Fruit fly (Drosophila melanogaster): ENCODE results near the gene fal.

Gene fal

dm6 chr3L:19337398-19338086 is 43.2 kb downstream of the fal start, which contains the start of gene pip (continued):
- no peak for TF ChIP-seq net (GFP tag; optimal IDR thresholded peaks at IDR 0.05)
- TF ChIP-seq Sox14 (GFP tag; optimal IDR thresholded peaks at IDR 0.05): no peak
- TF ChIP-seq Lpt (GFP tag; optimal IDR thresholded peaks at IDR 0.05): no peak
- no peak for TF ChIP-seq CG8632 (GFP tag; optimal IDR thresholded peaks at IDR 0.05)
- TF ChIP-seq CG8119 (GFP tag; IDR thresholded peaks at IDR 0.05): peak; percentile 28; the same call in 1 of the 3 replicates
- TF ChIP-seq eg (GFP tag; IDR thresholded peaks at IDR 0.05): peak; percentile 35; the same call in 1 of the 3 replicates
- no peak for TF ChIP-seq Gug (GFP tag; IDR thresholded peaks at IDR 0.05)
- no peak for TF ChIP-seq CG16779 (tag; optimal IDR thresholded peaks at IDR 0.05)
- TF ChIP-seq ss (GFP tag; optimal IDR thresholded peaks at IDR 0.05): no peak

dm6 chr3L:19338234-19338633 is 43.9 kb downstream of the fal start:
- peak; percentile 33 for TF ChIP-seq Eip78C (GFP tag)
- no peak for TF ChIP-seq Ets96B (tag; optimal IDR thresholded peaks at IDR 0.05)
- peak; percentile 19 for TF ChIP-seq CG32006 (GFP tag; optimal IDR thresholded peaks at IDR 0.05)
- peak; percentile 18 for TF ChIP-seq CG8632 (GFP tag; optimal IDR thresholded peaks at IDR 0.05)
- no peak for TF ChIP-seq fd59A (GFP tag; optimal IDR thresholded peaks at IDR 0.05)
- no peak for TF ChIP-seq salr (GFP tag; optimal IDR thresholded peaks at IDR 0.05)
- TF ChIP-seq acj6 (GFP tag; optimal IDR thresholded peaks at IDR 0.05): peak; percentile 23
- TF ChIP-seq Eip93F (GFP tag; optimal IDR thresholded peaks at IDR 0.05): no peak
- no peak for TF ChIP-seq Hr38 (GFP tag; optimal IDR thresholded peaks at IDR 0.05)
- TF ChIP-seq CG15336 (GFP tag; IDR thresholded peaks at IDR 0.05): 0 out of 2 replicates have a peak, but pooled peaks have one; percentile 17
- peak; percentile 31 for TF ChIP-seq svp (GFP tag)
- peak; percentile 28 for TF ChIP-seq OdsH (GFP tag; optimal IDR thresholded peaks at IDR 0.05)
- 0 out of 3 replicates have a peak, but pooled peaks have one; percentile 38 for TF ChIP-seq CG8119 (GFP tag; IDR thresholded peaks at IDR 0.05)
- no peak for TF ChIP-seq CG31627 (GFP tag; optimal IDR thresholded peaks at IDR 0.05)
- TF ChIP-seq Smox (GFP tag; optimal IDR thresholded peaks at IDR 0.05): no peak
- TF ChIP-seq pdm3 (GFP tag; optimal IDR thresholded peaks at IDR 0.05): no peak
- no peak for TF ChIP-seq CG3919 (GFP tag; optimal IDR thresholded peaks at IDR 0.05)
- peak; percentile 5 for TF ChIP-seq CG3032 (tag; optimal IDR thresholded peaks at IDR 0.05)
- peak; percentile 20 for TF ChIP-seq achi (GFP tag; optimal IDR thresholded peaks at IDR 0.05)
- peak; percentile 7 for TF ChIP-seq Hr4 (GFP tag; optimal IDR thresholded peaks at IDR 0.05)
- no peak for TF ChIP-seq net (GFP tag; optimal IDR thresholded peaks at IDR 0.05)

- TF ChIP-seq fkh (GFP tag; optimal IDR thresholded peaks at IDR 0.05) (peak; percentile 57), Eip78C (GFP tag) (no peak)
Measured at dm6 chr3L:19340516-19340915, 46.2 kb downstream of the fal start.
